Fruit fly (Drosophila melanogaster) whole organism, adult: Measurements from ENCODE around the gene kni.

ENCODE experiments used
- CG11617 ChIP-seq: fragments of 200-800 bp; sonication (Bioruptor generic); optimal IDR thresholded peaks from 2 replicates; lab custom pipeline; 2017; ENCODE audit warnings: mild to moderate bottlenecking, missing biosample characterization, missing genetic modification reagents, missing genetic modification characterization
- CG12768 ChIP-seq: fragments of 200-800 bp; sonication (Bioruptor generic); optimal IDR thresholded peaks from 2 replicates; lab custom pipeline; 2017; ENCODE audit warnings: missing biosample characterization, missing genetic modification characterization, mild to moderate bottlenecking, moderate library complexity, missing genetic modification reagents
- CG14711 ChIP-seq: fragments of 200-800 bp; sonication (Bioruptor generic); optimal IDR thresholded peaks from 2 replicates; lab custom pipeline; 2018; ENCODE audit warnings: missing biosample characterization, mild to moderate bottlenecking, missing genetic modification characterization, moderate library complexity
- CG1620 ChIP-seq: fragments of 200-800 bp; sonication (Bioruptor generic); optimal IDR thresholded peaks from 2 replicates; lab custom pipeline; 2016; ENCODE audit warnings: missing biosample characterization, missing genetic modification characterization
- CG33017 ChIP-seq: fragments of 200-800 bp; sonication (Bioruptor generic); optimal IDR thresholded peaks from 2 replicates; lab custom pipeline; 2018; ENCODE audit warnings: missing biosample characterization, mild to moderate bottlenecking, missing genetic modification characterization, moderate library complexity
- CG5204 ChIP-seq: fragments of 200-800 bp; sonication (Bioruptor generic); optimal IDR thresholded peaks from 2 replicates; lab custom pipeline; 2016; ENCODE audit warnings: missing biosample characterization, missing genetic modification characterization
- CG7045 ChIP-seq: fragments of 200-800 bp; sonication (Bioruptor generic); optimal IDR thresholded peaks from 2 replicates; lab custom pipeline; 2017; ENCODE audit warnings: missing biosample characterization, mild to moderate bottlenecking, missing genetic modification characterization
- CG7101 ChIP-seq: fragments of 200-800 bp; sonication (Bioruptor generic); optimal IDR thresholded peaks from 2 replicates; lab custom pipeline; 2018; ENCODE audit warnings: missing biosample characterization, mild to moderate bottlenecking, missing genetic modification characterization, moderate library complexity
- Clk ChIP-seq: fragments of 200-800 bp; sonication (Bioruptor generic); optimal IDR thresholded peaks from 2 replicates; lab custom pipeline; 2017; ENCODE audit warnings: missing biosample characterization, missing genetic modification characterization
- Crg-1 ChIP-seq: fragments of 200-800 bp; sonication (Bioruptor generic); optimal IDR thresholded peaks from 2 replicates; lab custom pipeline; 2016; ENCODE audit warnings: missing biosample characterization, missing genetic modification characterization
- Hr96 ChIP-seq: fragments of 200-800 bp; sonication (Bioruptor generic); optimal IDR thresholded peaks from 2 replicates; lab custom pipeline; 2016; ENCODE audit warnings: missing biosample characterization, missing genetic modification characterization
- Mnt ChIP-seq: fragments of 200-800 bp; sonication (Bioruptor generic); optimal IDR thresholded peaks from 2 replicates; lab custom pipeline; 2016; ENCODE audit warnings: missing biosample characterization, mild to moderate bottlenecking, missing genetic modification characterization
- bab1 ChIP-seq: fragments of 200-800 bp; sonication (Bioruptor generic); optimal IDR thresholded peaks from 3 replicates; lab custom pipeline; 2019; ENCODE audit warnings: missing biosample characterization, mild to moderate bottlenecking, missing genetic modification characterization, moderate library complexity
- cic ChIP-seq: fragments of 200-800 bp; sonication (Bioruptor generic); optimal IDR thresholded peaks from 2 replicates; lab custom pipeline; 2017; ENCODE audit warnings: missing biosample characterization, mild to moderate bottlenecking, missing genetic modification characterization, moderate library complexity
- cnc ChIP-seq, 2 experiments: fragments of >200 bp; optimal IDR thresholded peaks; 2 replicates each; lab custom pipeline; 2017
- kay ChIP-seq: fragments of 200-800 bp; sonication (Bioruptor generic); peaks from one replicate; lab custom pipeline; 2016; ENCODE audit warnings: missing biosample characterization, missing genetic modification characterization, borderline replicate concordance
- ovo ChIP-seq: fragments of 200-800 bp; sonication (Bioruptor generic); optimal IDR thresholded peaks from 2 replicates; lab custom pipeline; 2016; ENCODE audit warnings: missing biosample characterization, missing genetic modification characterization
- pad ChIP-seq: fragments of 200-800 bp; sonication (Bioruptor generic); optimal IDR thresholded peaks from 3 replicates; lab custom pipeline; 2017; ENCODE audit warnings: missing biosample characterization, missing genetic modification characterization, mild to moderate bottlenecking, moderate library complexity, missing genetic modification reagents
- tj ChIP-seq: fragments of 200-800 bp; sonication (Bioruptor generic); optimal IDR thresholded peaks from 3 replicates; lab custom pipeline; 2017; ENCODE audit warnings: missing biosample characterization, mild to moderate bottlenecking, missing genetic modification characterization, moderate library complexity
- toe ChIP-seq: fragments of 200-800 bp; sonication (Bioruptor generic); optimal IDR thresholded peaks from 2 replicates; lab custom pipeline; 2016; ENCODE audit warnings: missing biosample characterization, missing genetic modification characterization

kni gene

DNA sequence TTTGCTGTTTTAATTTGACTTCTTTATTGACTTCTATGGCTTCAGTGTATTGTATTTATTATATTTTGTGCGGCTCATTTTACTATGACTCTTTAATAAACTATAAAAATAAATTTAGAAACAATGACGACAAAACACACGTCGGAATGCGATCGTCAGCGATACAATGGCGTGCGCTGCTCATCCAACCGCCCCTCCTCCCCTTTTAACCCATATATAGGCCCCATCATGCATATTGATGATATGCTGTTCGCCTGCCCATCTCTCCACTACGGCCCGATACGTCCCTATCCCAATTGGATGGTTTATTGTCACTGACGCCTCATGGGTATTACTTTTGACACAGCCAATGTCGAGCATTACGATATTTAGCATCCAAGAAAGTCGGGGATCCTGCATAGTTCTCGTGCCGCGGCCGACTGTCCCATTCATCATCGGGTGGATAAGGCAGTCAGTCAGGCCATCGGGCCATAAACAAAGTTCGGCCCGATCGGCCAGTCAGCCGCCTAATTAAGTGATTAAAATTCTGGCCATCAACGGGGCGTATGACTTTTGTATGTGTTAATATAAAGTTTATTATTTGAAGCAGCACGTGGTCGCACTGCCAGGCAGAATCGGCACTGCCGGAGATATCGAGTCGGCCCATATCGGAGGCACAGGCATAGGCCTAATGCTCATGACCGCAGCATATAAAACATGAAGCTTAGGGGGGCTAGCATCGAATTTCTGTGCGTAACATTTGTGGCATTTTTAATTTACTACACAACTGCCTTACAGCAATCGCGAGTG, 4.1 kb downstream of the kni start:
- no peak for TF ChIP-seq cic
- no peak for TF ChIP-seq CG1620 (GFP tag; lab: Kevin White, UChicago)
- TF ChIP-seq CG12768 (GFP tag; lab: Kevin White, UChicago): no peak
- TF ChIP-seq CG33017: no peak
- TF ChIP-seq pad (GFP tag; lab: Kevin White, UChicago): no peak
- TF ChIP-seq Mnt (GFP tag; lab: Kevin White, UChicago): no peak
- TF ChIP-seq ovo (GFP tag; lab: Kevin White, UChicago): no peak
- no peak for TF ChIP-seq kay
- no peak for TF ChIP-seq cnc (optimal IDR thresholded peaks at IDR 0.05; lab: Kevin White, UChicago)
- TF ChIP-seq bab1 (GFP tag; lab: Kevin White, UChicago): no peak
- TF ChIP-seq CG7101 (tag; lab: Kevin White, UChicago): no peak
- no peak for TF ChIP-seq CG11617 (GFP tag; lab: Kevin White, UChicago)
- no peak for TF ChIP-seq CG5204 (GFP tag; lab: Kevin White, UChicago)
- no peak for TF ChIP-seq Clk (GFP tag; lab: Kevin White, UChicago)
- no peak for TF ChIP-seq tj (GFP tag; lab: Kevin White, UChicago)
- TF ChIP-seq Crg-1 (GFP tag; lab: Kevin White, UChicago): no peak
- no peak for TF ChIP-seq CG14711 (tag; lab: Kevin White, UChicago)

DNA sequence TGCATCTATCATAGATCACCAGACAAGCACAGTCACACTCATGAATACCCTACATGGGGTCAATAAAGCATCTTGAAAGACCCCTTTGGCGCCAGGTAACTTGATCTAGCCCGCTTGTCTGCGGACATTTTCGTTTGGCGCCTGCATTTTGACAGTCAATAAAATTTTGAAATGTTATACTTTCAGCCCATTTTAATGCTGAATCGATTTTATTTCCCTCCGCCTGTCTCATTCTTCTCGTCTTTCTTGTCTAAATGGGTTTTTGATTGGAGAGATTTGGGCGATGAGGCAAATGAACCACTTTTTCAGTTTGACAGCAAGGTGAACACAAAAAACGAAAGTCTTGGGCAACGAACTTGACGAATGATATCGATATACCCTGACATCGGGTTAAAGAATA, 5.1 kb downstream of the kni start:
- TF ChIP-seq CG7101 (tag; lab: Kevin White, UChicago): no peak
- no peak for TF ChIP-seq toe (GFP tag; lab: Kevin White, UChicago)
- no peak for TF ChIP-seq cic
- TF ChIP-seq CG5204 (GFP tag; lab: Kevin White, UChicago): no peak
- no peak for TF ChIP-seq cnc (optimal IDR thresholded peaks at IDR 0.05; lab: Kevin White, UChicago)
- TF ChIP-seq CG33017: no peak
- TF ChIP-seq ovo (GFP tag; lab: Kevin White, UChicago): no peak
- TF ChIP-seq Crg-1 (GFP tag; lab: Kevin White, UChicago): no peak
- TF ChIP-seq bab1 (GFP tag; lab: Kevin White, UChicago): no peak
- no peak for TF ChIP-seq Mnt (GFP tag; lab: Kevin White, UChicago)
- no peak for TF ChIP-seq tj (GFP tag; lab: Kevin White, UChicago)
- TF ChIP-seq Hr96 (GFP tag; lab: Kevin White, UChicago): no peak

DNA sequence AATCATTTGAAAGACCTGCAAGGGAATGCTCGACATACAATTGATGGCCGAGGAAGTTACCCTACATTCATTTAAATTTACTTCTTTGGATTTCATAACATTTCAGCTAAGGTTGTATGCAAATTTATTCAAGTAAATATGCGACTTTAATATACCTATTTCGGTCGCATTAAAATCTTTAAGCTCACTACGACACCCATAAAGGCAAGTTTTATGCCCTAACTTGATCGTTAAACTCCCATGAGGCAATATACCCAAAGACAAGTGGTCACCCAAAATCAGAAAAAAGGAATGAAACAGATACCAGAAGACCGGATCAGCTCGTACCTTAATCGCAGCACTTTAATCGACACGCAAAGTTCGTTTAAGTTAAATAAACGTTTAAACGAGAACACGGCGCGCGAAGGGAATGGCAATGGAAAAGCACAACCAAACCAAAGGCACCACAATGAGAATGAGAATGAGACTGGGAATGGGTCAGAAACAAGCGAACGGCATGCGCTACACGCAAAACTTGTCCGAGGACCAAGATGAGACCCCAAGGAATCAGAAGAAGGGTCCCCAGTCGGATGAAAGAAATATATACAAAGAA, 6.9 kb downstream of the kni start:
- TF ChIP-seq Mnt (GFP tag; lab: Kevin White, UChicago) (no peak), ovo (GFP tag; lab: Kevin White, UChicago) (no peak), cic (no peak), Crg-1 (GFP tag; lab: Kevin White, UChicago) (no peak), CG11617 (GFP tag; lab: Kevin White, UChicago) (no peak), pad (GFP tag; lab: Kevin White, UChicago) (no peak), CG12768 (GFP tag; lab: Kevin White, UChicago) (no peak), bab1 (GFP tag; lab: Kevin White, UChicago) (no peak), CG14711 (tag; lab: Kevin White, UChicago) (no peak)

- no peak for TF ChIP-seq pad (GFP tag; lab: Kevin White, UChicago)
- TF ChIP-seq CG1620 (GFP tag; lab: Kevin White, UChicago): no peak
Observed at dm6 chr3L:20687134-20687787, 7.9 kb downstream of the kni start.

DNA sequence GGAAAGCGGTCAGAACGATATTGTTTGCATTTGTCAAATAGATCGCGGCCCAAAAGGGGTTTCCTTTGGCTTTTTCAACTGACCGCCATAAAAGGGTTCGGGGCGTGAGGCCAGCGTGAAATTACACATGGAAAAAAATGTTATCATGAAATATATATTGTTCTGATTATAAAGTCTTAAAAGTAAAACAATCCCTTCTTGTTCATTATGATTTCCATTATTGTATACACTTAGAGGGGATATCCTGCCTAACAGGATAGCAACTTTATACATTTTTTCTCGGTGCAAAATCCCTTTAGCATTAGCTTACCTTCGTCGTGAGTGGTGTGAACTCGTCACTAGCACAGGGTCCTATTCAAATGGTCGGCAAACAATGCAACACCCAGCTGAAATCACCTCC, 10.1 kb downstream of the kni start:
- TF ChIP-seq bab1 (GFP tag; lab: Kevin White, UChicago) (no peak), CG7101 (tag; lab: Kevin White, UChicago) (no peak), cnc (optimal IDR thresholded peaks at IDR 0.05; lab: Kevin White, UChicago) (no peak), tj (GFP tag; lab: Kevin White, UChicago) (no peak), CG7045 (GFP tag; lab: Kevin White, UChicago) (no peak), Clk (GFP tag; lab: Kevin White, UChicago) (no peak)

dm6 chr3L:20676468-20676867, 18.7 kb downstream of the kni start:
- TF ChIP-seq cnc (optimal IDR thresholded peaks at IDR 0.05; lab: Kevin White, UChicago) (no peak), CG1620 (GFP tag; lab: Kevin White, UChicago) (no peak), CG14711 (tag; lab: Kevin White, UChicago) (no peak), Mnt (GFP tag; lab: Kevin White, UChicago) (no peak), CG7045 (GFP tag; lab: Kevin White, UChicago) (no peak), CG33017 (no peak)
